Fruit fly (Drosophila melanogaster) whole organism, embryonic: Measurements from ENCODE around the gene mat.
A peak's percentile ranks its signal among the peaks of the same experiment; 100 is the strongest.

Experiments used
- ATbp ChIP-seq: fragments of 200-800 bp; sonication (Bioruptor generic); optimal IDR thresholded peaks from 2 replicates; lab custom pipeline; 2017; ENCODE audit warnings: missing biosample characterization, mild to moderate bottlenecking, missing genetic modification characterization, missing genetic modification reagents
- CG10543 ChIP-seq: fragments of 200-800 bp; sonication (Bioruptor generic); optimal IDR thresholded peaks from 3 replicates; lab custom pipeline; 2017; ENCODE audit warnings: missing biosample characterization, mild to moderate bottlenecking, missing genetic modification characterization, moderate library complexity
- CG10979 ChIP-seq: fragments of 200-800 bp; sonication (Bioruptor generic); optimal IDR thresholded peaks from 2 replicates; lab custom pipeline; 2018; ENCODE audit warnings: missing biosample characterization, mild to moderate bottlenecking, missing genetic modification characterization, moderate library complexity
- CG13123 ChIP-seq: fragments of 200-800 bp; sonication (Bioruptor generic); optimal IDR thresholded peaks from 2 replicates; lab custom pipeline; 2016; ENCODE audit warnings: missing biosample characterization, missing genetic modification characterization
- CG1602 ChIP-seq: fragments of 200-800 bp; sonication (Bioruptor generic); optimal IDR thresholded peaks from 3 replicates; lab custom pipeline; 2016; ENCODE audit warnings: missing biosample characterization, missing genetic modification characterization
- CG1647 ChIP-seq: fragments of 200-800 bp; sonication (Bioruptor generic); optimal IDR thresholded peaks from 3 replicates; lab custom pipeline; 2016; ENCODE audit warnings: missing biosample characterization, missing genetic modification characterization
- CG16813 ChIP-seq: fragments of 200-800 bp; sonication (Bioruptor generic); IDR thresholded peaks from 3 replicates; pipeline ENCODE4 v1.3.6; 2022; ENCODE audit warnings: missing biosample characterization, missing genetic modification characterization; ENCODE audit not compliant: partially characterized antibody
- CG16815 ChIP-seq: fragments of 200-800 bp; sonication (Bioruptor generic); optimal IDR thresholded peaks from 3 replicates; lab custom pipeline; 2017; ENCODE audit warnings: missing biosample characterization, mild to moderate bottlenecking, missing genetic modification characterization
- CG17328 ChIP-seq: fragments of 200-800 bp; sonication (Bioruptor generic); IDR thresholded peaks from 2 replicates; pipeline ENCODE4 v1.3.6; 2022; ENCODE audit warnings: missing biosample characterization, missing genetic modification characterization
- CG1792 ChIP-seq: fragments of 200-800 bp; sonication (Bioruptor generic); optimal IDR thresholded peaks from 2 replicates; lab custom pipeline; 2016; ENCODE audit warnings: missing biosample characterization, missing genetic modification characterization
- CG2712 ChIP-seq: fragments of 200-800 bp; optimal IDR thresholded peaks from 3 replicates; lab custom pipeline; 2019; ENCODE audit warnings: missing biosample characterization, mild to moderate bottlenecking, missing genetic modification characterization, moderate library complexity
- CG30020 ChIP-seq: fragments of 200-800 bp; optimal IDR thresholded peaks from 2 replicates; lab custom pipeline; 2019; ENCODE audit warnings: missing biosample characterization, mild to moderate bottlenecking, missing genetic modification characterization, moderate library complexity
- CG3065 ChIP-seq: fragments of 200-800 bp; sonication (Bioruptor generic); optimal IDR thresholded peaks from 2 replicates; lab custom pipeline; 2016; ENCODE audit warnings: missing biosample characterization, missing genetic modification characterization
- CG3281 ChIP-seq: fragments of 200-800 bp; sonication (Bioruptor generic); optimal IDR thresholded peaks from 3 replicates; lab custom pipeline; 2017; ENCODE audit warnings: missing biosample characterization, mild to moderate bottlenecking, missing genetic modification characterization
- CG3726 ChIP-seq: fragments of 200-800 bp; sonication (Bioruptor generic); IDR thresholded peaks from 3 replicates; pipeline ENCODE4, ENCODE4 v1.3.6; 2022; ENCODE audit warnings: missing biosample characterization, missing genetic modification characterization
- CG3995 ChIP-seq: fragments of 200-800 bp; sonication (Bioruptor generic); optimal IDR thresholded peaks from 3 replicates; lab custom pipeline; 2016; ENCODE audit warnings: missing biosample characterization, missing genetic modification characterization
- CG6765 ChIP-seq: fragments of 200-800 bp; sonication (Bioruptor generic); optimal IDR thresholded peaks from 3 replicates; lab custom pipeline; 2017; ENCODE audit warnings: missing biosample characterization, mild to moderate bottlenecking, missing genetic modification characterization
- CG7271 ChIP-seq: fragments of 200-800 bp; sonication (Bioruptor generic); optimal IDR thresholded peaks from 2 replicates; lab custom pipeline; 2018; ENCODE audit warnings: missing biosample characterization, mild to moderate bottlenecking, missing genetic modification characterization, moderate library complexity
- CG7357 ChIP-seq: fragments of 200-800 bp; sonication (Bioruptor generic); IDR thresholded peaks from 3 replicates; pipeline ENCODE4 v1.3.6; 2022; ENCODE audit warnings: missing biosample characterization, missing genetic modification characterization
- CG8359 ChIP-seq: fragments of 200-800 bp; sonication (Bioruptor generic); optimal IDR thresholded peaks from 2 replicates; lab custom pipeline; 2017; ENCODE audit warnings: missing biosample characterization, mild to moderate bottlenecking, missing genetic modification characterization, borderline replicate concordance
- CG8944 ChIP-seq: fragments of 200-800 bp; sonication (Bioruptor generic); optimal IDR thresholded peaks from 3 replicates; lab custom pipeline; 2016; ENCODE audit warnings: missing biosample characterization, missing genetic modification characterization
- Ets65A ChIP-seq: fragments of 200-800 bp; sonication (Bioruptor generic); peaks from one replicate; lab custom pipeline; 2016; ENCODE audit warnings: missing biosample characterization, missing genetic modification characterization
- NC2α ChIP-seq: fragments of 200-800 bp; sonication (Bioruptor generic); optimal IDR thresholded peaks from 2 replicates; lab custom pipeline; 2016; ENCODE audit warnings: missing biosample characterization, missing genetic modification characterization
- Opbp ChIP-seq: fragments of 200-800 bp; sonication (Bioruptor generic); IDR thresholded peaks from 3 replicates; pipeline ENCODE4 v1.3.6; 2022; ENCODE audit warnings: missing biosample characterization, missing genetic modification characterization; ENCODE audit not compliant: partially characterized antibody
- Rfx ChIP-seq: fragments of 200-800 bp; sonication (Bioruptor generic); IDR thresholded peaks from 2 replicates; pipeline ENCODE4 v1.3.6; 2022; ENCODE audit warnings: missing biosample characterization, missing genetic modification characterization
- Stat92E ChIP-seq, 3 experiments: fragments of >200 bp in 2 of 3; fragments of 200-800 bp in 1 of 3; sonication (Bioruptor generic) in 1 of 3; optimal IDR thresholded peaks; 2 replicates each; lab custom pipeline; 2017 to 2019; ENCODE audit warnings: missing biosample characterization in 3 of 3, missing genetic modification characterization in 3 of 3, mild to moderate bottlenecking in 1 of 3, moderate library complexity in 1 of 3
- Usf ChIP-seq: fragments of 200-800 bp; sonication (Bioruptor generic); optimal IDR thresholded peaks from 2 replicates; lab custom pipeline; 2017; ENCODE audit warnings: missing genotype, missing biosample characterization, missing genetic modification characterization
- Xrp1 ChIP-seq: fragments of 200-800 bp; sonication (Bioruptor generic); IDR thresholded peaks from 2 replicates; pipeline ENCODE4 v1.3.6; 2022; ENCODE audit warnings: missing biosample characterization, missing genetic modification characterization
- ap ChIP-seq: fragments of 200-800 bp; sonication (Bioruptor generic); IDR thresholded peaks from 2 replicates; pipeline ENCODE4 v1.3.6; 2022; ENCODE audit warnings: missing biosample characterization, missing genetic modification characterization
- btn ChIP-seq: fragments of 200-800 bp; sonication (Bioruptor generic); optimal IDR thresholded peaks from 2 replicates; lab custom pipeline; 2016; ENCODE audit warnings: missing biosample characterization, missing genetic modification characterization
- cas ChIP-seq: fragments of 200-800 bp; sonication (Bioruptor generic); IDR thresholded peaks from 2 replicates; pipeline ENCODE4 v1.3.6; 2022; ENCODE audit warnings: missing biosample characterization, missing genetic modification characterization
- caup ChIP-seq: fragments of 200-800 bp; sonication (Bioruptor generic); optimal IDR thresholded peaks from 3 replicates; lab custom pipeline; 2017; ENCODE audit warnings: missing biosample characterization, mild to moderate bottlenecking, missing genetic modification characterization, moderate library complexity; ENCODE audit not compliant: severe bottlenecking
- ci ChIP-seq: fragments of 200-800 bp; sonication (Bioruptor generic); IDR thresholded peaks from 3 replicates; pipeline ENCODE4 v1.3.6; 2022; ENCODE audit warnings: missing biosample characterization, missing genetic modification characterization
- crp ChIP-seq, 2 experiments: fragments of 200-800 bp; sonication (Bioruptor generic); optimal IDR thresholded peaks; 2 replicates in 1 of 2; 3 replicates in 1 of 2; lab custom pipeline; 2017; ENCODE audit warnings: missing biosample characterization in 2 of 2, missing genetic modification characterization in 2 of 2, mild to moderate bottlenecking in 1 of 2, moderate library complexity in 1 of 2
- cwo ChIP-seq: fragments of 200-800 bp; sonication (Bioruptor generic); optimal IDR thresholded peaks from 3 replicates; lab custom pipeline; 2017; ENCODE audit warnings: missing biosample characterization, missing genetic modification characterization, mild to moderate bottlenecking, moderate library complexity, missing genetic modification reagents
- eve ChIP-seq, 2 experiments: fragments of >200 bp; optimal IDR thresholded peaks; 2 replicates each; lab custom pipeline; 2017; ENCODE audit warnings: missing biosample characterization in 2 of 2, missing genetic modification characterization in 2 of 2
- fd102C ChIP-seq: fragments of 200-800 bp; sonication (Bioruptor generic); optimal IDR thresholded peaks from 2 replicates; lab custom pipeline; 2018; ENCODE audit warnings: missing biosample characterization, mild to moderate bottlenecking, missing genetic modification characterization, moderate library complexity
- gro ChIP-seq: fragments of 200-800 bp; sonication (Bioruptor generic); optimal IDR thresholded peaks from 2 replicates; lab custom pipeline; 2016; ENCODE audit warnings: missing biosample characterization, missing genetic modification characterization
- her ChIP-seq: fragments of 200-800 bp; sonication (Bioruptor generic); optimal IDR thresholded peaks from 2 replicates; lab custom pipeline; 2016; ENCODE audit warnings: missing biosample characterization, missing genetic modification characterization
- lmd ChIP-seq: fragments of 200-800 bp; sonication (Bioruptor generic); IDR thresholded peaks from 2 replicates; pipeline ENCODE4 v1.3.6; 2022; ENCODE audit warnings: missing biosample characterization, missing genetic modification characterization
- otp ChIP-seq: fragments of 200-800 bp; sonication (Bioruptor generic); IDR thresholded peaks from 3 replicates; pipeline ENCODE4, ENCODE4 v1.3.6; 2022; ENCODE audit warnings: missing biosample characterization, missing genetic modification characterization
- pb ChIP-seq: fragments of 200-800 bp; sonication (Bioruptor generic); optimal IDR thresholded peaks from 3 replicates; lab custom pipeline; 2016; ENCODE audit warnings: missing biosample characterization, missing genetic modification characterization
- phol ChIP-seq: fragments of 200-800 bp; sonication (Bioruptor generic); optimal IDR thresholded peaks from 3 replicates; lab custom pipeline; 2018; ENCODE audit warnings: missing biosample characterization, mild to moderate bottlenecking, missing genetic modification characterization, moderate library complexity
- psq ChIP-seq: fragments of 200-800 bp; sonication (Bioruptor generic); optimal IDR thresholded peaks from 2 replicates; lab custom pipeline; 2017; ENCODE audit warnings: missing biosample characterization, missing genetic modification characterization
- run ChIP-seq: fragments of 200-800 bp; sonication (Bioruptor generic); optimal IDR thresholded peaks from 3 replicates; lab custom pipeline; 2018; ENCODE audit warnings: missing biosample characterization, mild to moderate bottlenecking, missing genetic modification characterization
- sisA ChIP-seq: fragments of 200-800 bp; sonication (Bioruptor generic); IDR thresholded peaks from 2 replicates; pipeline ENCODE4 v1.3.6; 2022; ENCODE audit warnings: missing biosample characterization, missing genetic modification characterization
- sob ChIP-seq: fragments of 200-800 bp; sonication (Bioruptor generic); IDR thresholded peaks from 2 replicates; pipeline ENCODE4 v1.3.6; 2022; ENCODE audit warnings: missing biosample characterization, missing genetic modification characterization
- sr ChIP-seq: fragments of 200-800 bp; sonication (Bioruptor generic); IDR thresholded peaks from 3 replicates; pipeline ENCODE4 v1.3.6; 2022; ENCODE audit warnings: missing biosample characterization, missing genetic modification characterization
- yki ChIP-seq: fragments of >200 bp; optimal IDR thresholded peaks from 3 replicates; lab custom pipeline; 2018

mat gene

dm6 chr3L:857063-858015 lies 45.4 kb upstream of the mat start, which contains the start of gene dpr20 (continued):
- TF ChIP-seq CG3726 (peak; percentile 63; the same call in 1 of the 3 replicates), sr (GFP tag; lab: Robert Waterston, UW) (peak; percentile 66), crp (GFP tag; optimal IDR thresholded peaks at IDR 0.05; lab: Kevin White, UChicago) (peak in 1 of 2 experiments; percentile 6), Opbp (GFP tag; lab: Robert Waterston, UW) (no peak), CG1602 (peak; percentile 52), CG17328 (GFP tag; lab: Robert Waterston, UW) (peak; percentile 88), yki (no peak), NC2α (no peak), ATbp (GFP tag; lab: Kevin White, UChicago) (peak; percentile 40), CG10979 (tag; lab: Kevin White, UChicago) (peak; percentile 38), cwo (GFP tag; lab: Kevin White, UChicago) (peak; percentile 53), cas (GFP tag; lab: Robert Waterston, UW) (peak; percentile 82; the same call in 1 of the 2 replicates), CG6765 (GFP tag; lab: Kevin White, UChicago) (peak; percentile 45), Stat92E (GFP tag; optimal IDR thresholded peaks at IDR 0.05; lab: Kevin White, UChicago) (no peak), Rfx (peak; percentile 95), caup (GFP tag; lab: Kevin White, UChicago) (peak; percentile 76), CG1647 (GFP tag; lab: Kevin White, UChicago) (peak; percentile 28), CG3281 (GFP tag; lab: Kevin White, UChicago) (peak; percentile 81), sisA (GFP tag; lab: Robert Waterston, UW) (peak; percentile 85), fd102C (GFP tag; lab: Kevin White, UChicago) (no peak), psq (GFP tag; lab: Kevin White, UChicago) (no peak), CG13123 (GFP tag; lab: Kevin White, UChicago) (no peak), Ets65A (GFP tag; lab: Kevin White, UChicago) (peak; percentile 96), ci (GFP tag; lab: Robert Waterston, UW) (peak; percentile 93), CG10543 (GFP tag; lab: Kevin White, UChicago) (peak; percentile 63), CG2712 (peak; percentile 60), phol (tag; lab: Kevin White, UChicago) (peak; percentile 39), CG3995 (GFP tag; lab: Kevin White, UChicago) (peak; percentile 43), CG7357 (GFP tag; lab: Robert Waterston, UW) (peak; percentile 77), her (GFP tag; lab: Kevin White, UChicago) (peak; percentile 73), btn (peak; percentile 13), eve (GFP tag; optimal IDR thresholded peaks at IDR 0.05; lab: Kevin White, UChicago) (no peak), CG3065 (GFP tag; lab: Kevin White, UChicago) (no peak), CG7271 (tag; lab: Kevin White, UChicago) (no peak), CG8359 (GFP tag; lab: Kevin White, UChicago) (no peak), ap (GFP tag; lab: Robert Waterston, UW) (peak; percentile 76), gro (GFP tag; lab: Kevin White, UChicago) (peak; percentile 40), CG16815 (peak; percentile 64), CG30020 (tag; lab: Kevin White, UChicago) (no peak), otp (GFP tag; lab: Robert Waterston, UW) (peak; percentile 89), lmd (GFP tag; lab: Robert Waterston, UW) (peak; percentile 91), CG8944 (GFP tag; lab: Kevin White, UChicago) (peak; percentile 56), run (tag; lab: Kevin White, UChicago) (no peak), sob (GFP tag; lab: Robert Waterston, UW) (peak; percentile 91), CG16813 (GFP tag; lab: Robert Waterston, UW) (no peak), CG1792 (GFP tag; lab: Kevin White, UChicago) (peak; percentile 76), Xrp1 (GFP tag; lab: Robert Waterston, UW) (peak; percentile 87), Usf (peak; percentile 9), pb (GFP tag; lab: Kevin White, UChicago) (peak; percentile 77)
